Worm (Caenorhabditis elegans) whole organism, early embryonic: ENCODE results near the gene F38B7.11.

Experiments
- B0310.2 ChIP-seq: sonication (generic microtip); optimal IDR thresholded peaks from 2 replicates; lab custom pipeline; 2016; ENCODE audit warnings: mild to moderate bottlenecking, missing genetic modification characterization, missing compliant biosample characterization
- F13C5.2 ChIP-seq: sonication (generic microtip); optimal IDR thresholded peaks from 2 replicates; lab custom pipeline; 2017; ENCODE audit warnings: mild to moderate bottlenecking, missing genetic modification characterization, inconsistent platforms, missing compliant biosample characterization
- aly-1 ChIP-seq: sonication (generic microtip); optimal IDR thresholded peaks from 2 replicates; lab custom pipeline; 2016; ENCODE audit warnings: missing genetic modification characterization, missing compliant biosample characterization
- ama-1 ChIP-seq: fragments of 150-350 bp; optimal IDR thresholded peaks from 2 replicates; lab custom pipeline; 2014
- ceh-13 ChIP-seq: fragments of 200-800 bp; sonication (Bioruptor generic); optimal IDR thresholded peaks from 2 replicates; lab custom pipeline; 2018; ENCODE audit warnings: mild to moderate bottlenecking, missing genetic modification characterization, missing compliant biosample characterization
- ceh-36 ChIP-seq: sonication (generic microtip); optimal IDR thresholded peaks from 2 replicates; lab custom pipeline; 2016; ENCODE audit warnings: missing genetic modification characterization, inconsistent platforms, missing compliant biosample characterization
- ets-7 ChIP-seq: sonication (generic microtip); optimal IDR thresholded peaks from 2 replicates; lab custom pipeline; 2016; ENCODE audit warnings: missing genotype, missing genetic modification characterization, missing compliant biosample characterization
- flt-1 ChIP-seq: fragments of 200-800 bp; sonication (Bioruptor generic); IDR thresholded peaks from 2 replicates; pipeline ENCODE4 v1.3.6; 2022; ENCODE audit warnings: missing genetic modification characterization, missing compliant biosample characterization
- hmbx-1 ChIP-seq: sonication (generic microtip); optimal IDR thresholded peaks from 2 replicates; lab custom pipeline; 2016; ENCODE audit warnings: mild to moderate bottlenecking, missing genetic modification characterization, missing compliant biosample characterization
- hmg-4 ChIP-seq: fragments of 200-800 bp; sonication (Bioruptor generic); optimal IDR thresholded peaks from 2 replicates; lab custom pipeline; 2018; ENCODE audit warnings: mild to moderate bottlenecking, missing genetic modification characterization, missing compliant biosample characterization
- hnd-1 ChIP-seq: sonication (generic microtip); optimal IDR thresholded peaks from 2 replicates; lab custom pipeline; 2016; ENCODE audit warnings: missing genetic modification characterization, missing compliant biosample characterization
- pes-1 ChIP-seq: fragments of 200-800 bp; sonication (Bioruptor generic); IDR thresholded peaks from 2 replicates; pipeline ENCODE4 v1.3.6; 2022; ENCODE audit warnings: missing genetic modification reagents, missing genetic modification characterization, missing compliant biosample characterization
- scrt-1 ChIP-seq: fragments of 200-800 bp; sonication (Bioruptor generic); IDR thresholded peaks from 2 replicates; pipeline ENCODE4 v1.3.6; 2022; ENCODE audit warnings: missing genetic modification characterization, missing compliant biosample characterization
- sea-1 ChIP-seq: fragments of 200-800 bp; sonication (Bioruptor generic); conservative IDR thresholded peaks from 2 replicates; pipeline ENCODE4 v1.3.6; 2022; ENCODE audit warnings: missing genetic modification characterization, missing compliant biosample characterization
- tbx-11 ChIP-seq: fragments of 200-800 bp; sonication (Bioruptor generic); IDR thresholded peaks from 2 replicates; pipeline ENCODE4 v1.3.6; 2022; ENCODE audit warnings: missing genetic modification characterization, missing compliant biosample characterization
- tbx-37 ChIP-seq: fragments of 200-800 bp; sonication (Bioruptor generic); conservative IDR thresholded peaks from 2 replicates; pipeline ENCODE4 v1.3.6; 2022; ENCODE audit warnings: missing genetic modification reagents, missing genetic modification characterization, missing compliant biosample characterization
- tra-4 ChIP-seq: sonication (generic microtip); optimal IDR thresholded peaks from 2 replicates; lab custom pipeline; 2017; ENCODE audit warnings: missing genetic modification characterization, missing compliant biosample characterization

F38B7.11 gene

ce11 chrV:11593427-11593826, 46.5 kb downstream of the F38B7.11 start, which contains the start of gene srx-80:
Gene srx-80, plus strand, starts transcription at chrV:11593727.
- no peak for TF ChIP-seq F13C5.2
- no peak for TF ChIP-seq flt-1 (GFP tag; lab: Robert Waterston, UW)
- TF ChIP-seq tra-4: no peak
- no peak for TF ChIP-seq ets-7 (tag; lab: Kevin White, UChicago)
- no peak for TF ChIP-seq hmg-4
- no peak for TF ChIP-seq B0310.2 (tag; lab: Kevin White, UChicago)
- TF ChIP-seq pes-1 (GFP tag; lab: Robert Waterston, UW): no peak
- TF ChIP-seq hmbx-1: no peak
- TF ChIP-seq aly-1: no peak
- TF ChIP-seq sea-1: no peak
- TF ChIP-seq ama-1 (lab: Kevin White, UChicago): no peak
- TF ChIP-seq tbx-11 (GFP tag; lab: Robert Waterston, UW): no peak
- TF ChIP-seq scrt-1 (GFP tag; lab: Robert Waterston, UW): no peak
- no peak for TF ChIP-seq hnd-1 (tag; lab: Kevin White, UChicago)
- TF ChIP-seq tbx-37: no peak

ce11 chrV:11593888-11594287, 47.0 kb downstream of the F38B7.11 start:
- TF ChIP-seq aly-1 (no peak), scrt-1 (GFP tag; lab: Robert Waterston, UW) (no peak), hmg-4 (no peak), tbx-11 (GFP tag; lab: Robert Waterston, UW) (no peak), hnd-1 (tag; lab: Kevin White, UChicago) (no peak), ama-1 (lab: Kevin White, UChicago) (no peak), hmbx-1 (no peak), pes-1 (GFP tag; lab: Robert Waterston, UW) (no peak), F13C5.2 (no peak), sea-1 (no peak), ets-7 (tag; lab: Kevin White, UChicago) (no peak), tbx-37 (no peak), B0310.2 (tag; lab: Kevin White, UChicago) (no peak), ceh-13 (no peak), ceh-36 (tag; lab: Kevin White, UChicago) (no peak), flt-1 (GFP tag; lab: Robert Waterston, UW) (no peak), tra-4 (no peak)
